Fruit fly (Drosophila melanogaster): Measurements from ENCODE around the gene CG34404.

CG34404 gene

DNA sequence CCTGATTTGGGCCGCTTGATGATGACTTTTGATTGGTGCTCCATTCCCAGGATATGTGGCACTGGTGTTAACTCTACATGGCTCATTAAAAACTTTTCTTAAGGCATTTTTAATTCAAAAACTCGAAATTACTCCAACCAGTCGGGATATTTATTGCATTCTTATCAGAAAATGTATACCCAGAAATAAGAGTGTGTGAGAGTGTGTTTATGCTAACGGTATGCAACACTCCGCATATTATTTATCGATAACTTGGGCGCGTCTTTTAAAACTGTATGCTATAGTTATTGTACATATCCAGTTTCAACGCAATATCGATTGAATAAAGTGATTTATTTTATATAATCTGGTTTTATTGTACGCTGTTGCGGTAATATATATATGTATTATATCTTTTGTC is at the start of gene CG34404 (continued):
- TF ChIP-seq maf-S (GFP tag; optimal IDR thresholded peaks at IDR 0.05), result no peak
- TF ChIP-seq NfI (GFP tag; optimal IDR thresholded peaks at IDR 0.05), result no peak
- no peak for TF ChIP-seq CG34376 (GFP tag; optimal IDR thresholded peaks at IDR 0.05)
- TF ChIP-seq CG16813 (GFP tag; IDR thresholded peaks at IDR 0.05; ENCODE audit: partially characterized antibody), result 0 out of 3 replicates have a peak, but pooled peaks have one; percentile 26
- TF ChIP-seq ato (GFP tag; IDR thresholded peaks at IDR 0.05; ENCODE audit: partially characterized antibody), result peak; percentile 17; the same call in 1 of the 2 replicates
- TF ChIP-seq CG7271 (tag; optimal IDR thresholded peaks at IDR 0.05), result no peak
- TF ChIP-seq CG3281 (GFP tag; optimal IDR thresholded peaks at IDR 0.05), result no peak
- 0 out of 4 replicates have a peak, but pooled peaks have one; percentile 57 for TF ChIP-seq chinmo (GFP tag; IDR thresholded peaks at IDR 0.05; ENCODE audit: partially characterized antibody)
- TF ChIP-seq nerfin-2 (GFP tag; IDR thresholded peaks at IDR 0.05; ENCODE audit: partially characterized antibody), result no peak
- no peak for TF ChIP-seq CG11504 (tag; optimal IDR thresholded peaks at IDR 0.05)
- TF ChIP-seq bbx (GFP tag; IDR thresholded peaks at IDR 0.05; ENCODE audit: partially characterized antibody), result peak; percentile 39
- no peak for TF ChIP-seq caup (GFP tag; optimal IDR thresholded peaks at IDR 0.05; ENCODE audit: severe bottlenecking)
- TF ChIP-seq org-1 (GFP tag; optimal IDR thresholded peaks at IDR 0.05), result no peak
- TF ChIP-seq Ptx1 (GFP tag; IDR thresholded peaks at IDR 0.05), result no peak
- no peak for TF ChIP-seq Fer3 (tag; optimal IDR thresholded peaks at IDR 0.05)
- TF ChIP-seq D (optimal IDR thresholded peaks at IDR 0.05), result no peak
- no peak for TF ChIP-seq D (GFP tag; optimal IDR thresholded peaks at IDR 0.05)
- no peak for TF ChIP-seq Camta (GFP tag; optimal IDR thresholded peaks at IDR 0.05)
- no peak for TF ChIP-seq sc (optimal IDR thresholded peaks at IDR 0.05)
- TF ChIP-seq sc (GFP tag; optimal IDR thresholded peaks at IDR 0.05), result no peak
- no peak for TF ChIP-seq ewg (GFP tag; optimal IDR thresholded peaks at IDR 0.05)
- TF ChIP-seq NC2α (GFP tag; optimal IDR thresholded peaks at IDR 0.05), result no peak
- TF ChIP-seq yki (optimal IDR thresholded peaks at IDR 0.05), result no peak
- no peak for TF ChIP-seq CG33557 (GFP tag; optimal IDR thresholded peaks at IDR 0.05)
- peak; percentile 32; the same call in 2 of the 3 replicates for TF ChIP-seq zen2 (GFP tag; IDR thresholded peaks at IDR 0.05; ENCODE audit: partially characterized antibody)
- TF ChIP-seq cg (GFP tag; optimal IDR thresholded peaks at IDR 0.05), result peak; percentile 54
- no peak for TF ChIP-seq eyg (GFP tag; optimal IDR thresholded peaks at IDR 0.05)
- TF ChIP-seq shn (GFP tag; optimal IDR thresholded peaks at IDR 0.05), result no peak
- TF ChIP-seq CG14441 (GFP tag; IDR thresholded peaks at IDR 0.05), result no peak
- TF ChIP-seq otp (GFP tag; IDR thresholded peaks at IDR 0.05), result no peak
- no peak for TF ChIP-seq bigmax (GFP tag; optimal IDR thresholded peaks at IDR 0.05)
- peak; percentile 66 for TF ChIP-seq Med (GFP tag)
- no peak for TF ChIP-seq Gug (GFP tag; IDR thresholded peaks at IDR 0.05)
- TF ChIP-seq ind (GFP tag; optimal IDR thresholded peaks at IDR 0.05), result no peak
- no peak for TF ChIP-seq CG4282 (GFP tag; optimal IDR thresholded peaks at IDR 0.05)
- TF ChIP-seq CG9817 (tag; optimal IDR thresholded peaks at IDR 0.05), result no peak
- TF ChIP-seq insv (GFP tag; optimal IDR thresholded peaks at IDR 0.05), result peak; percentile 61 to 96
- no peak for TF ChIP-seq ham (GFP tag; IDR thresholded peaks at IDR 0.05)
- peak; percentile 85 for TF ChIP-seq Dp (GFP tag; optimal IDR thresholded peaks at IDR 0.05)
- peak; percentile 46 for TF ChIP-seq pzg (GFP tag; optimal IDR thresholded peaks at IDR 0.05)
- TF ChIP-seq CG3407 (GFP tag; optimal IDR thresholded peaks at IDR 0.05), result no peak
- TF ChIP-seq CG14050 (GFP tag; IDR thresholded peaks at IDR 0.05), result no peak
- TF ChIP-seq tgo (GFP tag; IDR thresholded peaks at IDR 0.05), result no peak
- no peak for TF ChIP-seq Eip74EF (GFP tag; optimal IDR thresholded peaks at IDR 0.05)
- no peak for TF ChIP-seq Kr (GFP tag; optimal IDR thresholded peaks at IDR 0.05)
- TF ChIP-seq CG18011 (GFP tag; optimal IDR thresholded peaks at IDR 0.05), result no peak
- no peak for TF ChIP-seq wek (GFP tag; optimal IDR thresholded peaks at IDR 0.05)
- TF ChIP-seq CG11560 (tag; IDR thresholded peaks at IDR 0.05), result no peak
- no peak for TF ChIP-seq Hmr (GFP tag; optimal IDR thresholded peaks at IDR 0.05)
- peak; percentile 54; the same call in 1 of the 2 replicates for TF ChIP-seq Scr (GFP tag; IDR thresholded peaks at IDR 0.05; ENCODE audit: partially characterized antibody)
- no peak for TF ChIP-seq CG7357 (GFP tag; IDR thresholded peaks at IDR 0.05)
